Fruit fly (Drosophila melanogaster) whole organism, embryonic: ENCODE measurements around the gene Art4.

Experiments
- Atf-2 ChIP-seq: fragments of 200-800 bp; sonication (Bioruptor generic); optimal IDR thresholded peaks from 2 replicates; lab custom pipeline; 2016; ENCODE audit warnings: missing biosample characterization, missing genetic modification characterization
- BEAF-32 ChIP-seq: fragments of 200-800 bp; sonication (Bioruptor generic); optimal IDR thresholded peaks from 3 replicates; lab custom pipeline; 2017; ENCODE audit warnings: missing biosample characterization, missing genetic modification characterization, mild to moderate bottlenecking, moderate library complexity, missing genetic modification reagents
- Bdp1 ChIP-seq: fragments of 200-800 bp; sonication (Bioruptor generic); optimal IDR thresholded peaks from 3 replicates; lab custom pipeline; 2016; ENCODE audit warnings: missing biosample characterization, missing genetic modification characterization
- CG10267 ChIP-seq: fragments of 200-800 bp; sonication (Bioruptor generic); optimal IDR thresholded peaks from 2 replicates; lab custom pipeline; 2018; ENCODE audit warnings: missing biosample characterization, mild to moderate bottlenecking, missing genetic modification characterization, moderate library complexity
- CG10366 ChIP-seq: fragments of 200-800 bp; sonication (Bioruptor generic); IDR thresholded peaks from 2 replicates; pipeline ENCODE4 v1.3.6; 2022; ENCODE audit warnings: missing biosample characterization, missing genetic modification characterization
- CG10959 ChIP-seq: fragments of 200-800 bp; sonication (Bioruptor generic); IDR thresholded peaks from 2 replicates; pipeline ENCODE4 v1.3.6; 2022; ENCODE audit warnings: missing biosample characterization, missing genetic modification characterization
- CG11560 ChIP-seq: fragments of 200-800 bp; sonication (Bioruptor generic); IDR thresholded peaks from 3 replicates; pipeline ENCODE4 v1.3.6; 2022; ENCODE audit warnings: missing biosample characterization, missing genetic modification characterization
- CG11695 ChIP-seq: fragments of 200-800 bp; sonication (Bioruptor generic); IDR thresholded peaks from 3 replicates; pipeline ENCODE4 v1.3.6; 2022; ENCODE audit warnings: missing biosample characterization, missing genetic modification characterization
- CG15696 ChIP-seq: fragments of 200-800 bp; sonication (Bioruptor generic); optimal IDR thresholded peaks from 2 replicates; lab custom pipeline; 2019; ENCODE audit warnings: missing biosample characterization, mild to moderate bottlenecking, missing genetic modification characterization, moderate library complexity
- CG17328 ChIP-seq: fragments of 200-800 bp; sonication (Bioruptor generic); IDR thresholded peaks from 2 replicates; pipeline ENCODE4 v1.3.6; 2022; ENCODE audit warnings: missing biosample characterization, missing genetic modification characterization
- CG17568 ChIP-seq: fragments of 200-800 bp; sonication (Bioruptor generic); optimal IDR thresholded peaks from 2 replicates; lab custom pipeline; 2018; ENCODE audit warnings: missing biosample characterization, mild to moderate bottlenecking, missing genetic modification characterization, moderate library complexity
- CG18599 ChIP-seq: fragments of 200-800 bp; sonication (Bioruptor generic); optimal IDR thresholded peaks from 3 replicates; lab custom pipeline; 2017; ENCODE audit warnings: missing biosample characterization, missing genetic modification characterization, mild to moderate bottlenecking, moderate library complexity, missing genetic modification reagents
- CG2712 ChIP-seq: fragments of 200-800 bp; optimal IDR thresholded peaks from 3 replicates; lab custom pipeline; 2019; ENCODE audit warnings: missing biosample characterization, mild to moderate bottlenecking, missing genetic modification characterization, moderate library complexity
- CG2875 ChIP-seq: fragments of 200-800 bp; sonication (Bioruptor generic); optimal IDR thresholded peaks from 2 replicates; lab custom pipeline; 2017; ENCODE audit warnings: missing biosample characterization, mild to moderate bottlenecking, missing genetic modification characterization, missing genetic modification reagents
- CG31365 ChIP-seq: fragments of 200-800 bp; sonication (Bioruptor generic); optimal IDR thresholded peaks from 2 replicates; lab custom pipeline; 2018; ENCODE audit warnings: missing biosample characterization, mild to moderate bottlenecking, missing genetic modification characterization
- CG32772 ChIP-seq: fragments of 200-800 bp; sonication (Bioruptor generic); IDR thresholded peaks from 2 replicates; pipeline ENCODE4 v1.3.6; 2022; ENCODE audit warnings: missing biosample characterization, missing genetic modification characterization
- CG4360 ChIP-seq: fragments of 200-800 bp; sonication (Bioruptor generic); IDR thresholded peaks from 2 replicates; pipeline ENCODE4 v1.3.6; 2022; ENCODE audit warnings: missing biosample characterization, missing genetic modification characterization
- CG43689 ChIP-seq: fragments of 200-800 bp; sonication (Bioruptor generic); IDR thresholded peaks from 2 replicates; pipeline ENCODE4 v1.3.6; 2022; ENCODE audit warnings: missing biosample characterization, missing genetic modification characterization
- CG4424 ChIP-seq: fragments of 200-800 bp; sonication (Bioruptor generic); optimal IDR thresholded peaks from 3 replicates; lab custom pipeline; 2016; ENCODE audit warnings: missing biosample characterization, missing genetic modification characterization
- CG4854 ChIP-seq: fragments of 200-800 bp; sonication (Bioruptor generic); optimal IDR thresholded peaks from 2 replicates; lab custom pipeline; 2016; ENCODE audit warnings: missing biosample characterization, missing genetic modification characterization, inconsistent platforms
- CG7987 ChIP-seq: fragments of 200-800 bp; sonication (Bioruptor generic); optimal IDR thresholded peaks from 2 replicates; lab custom pipeline; 2018; ENCODE audit warnings: missing biosample characterization, mild to moderate bottlenecking, missing genetic modification characterization, moderate library complexity
- CG9817 ChIP-seq: fragments of 200-800 bp; sonication (Bioruptor generic); optimal IDR thresholded peaks from 2 replicates; lab custom pipeline; 2018; ENCODE audit warnings: missing biosample characterization, mild to moderate bottlenecking, missing genetic modification characterization, moderate library complexity
- CG9876 ChIP-seq: fragments of 200-800 bp; sonication (Bioruptor generic); optimal IDR thresholded peaks from 2 replicates; lab custom pipeline; 2016; ENCODE audit warnings: missing biosample characterization, missing genetic modification characterization
- Deaf1 ChIP-seq: fragments of 200-800 bp; optimal IDR thresholded peaks from 3 replicates; lab custom pipeline; 2019; ENCODE audit warnings: missing biosample characterization, mild to moderate bottlenecking, missing genetic modification characterization, moderate library complexity
- Dek ChIP-seq: fragments of 200-800 bp; sonication (Bioruptor generic); optimal IDR thresholded peaks from 3 replicates; lab custom pipeline; 2019; ENCODE audit warnings: missing biosample characterization, mild to moderate bottlenecking, missing genetic modification characterization, moderate library complexity
- Dp ChIP-seq: fragments of 200-800 bp; sonication (Bioruptor generic); optimal IDR thresholded peaks from 2 replicates; lab custom pipeline; 2018; ENCODE audit warnings: missing biosample characterization, mild to moderate bottlenecking, missing genetic modification characterization, moderate library complexity
- E2f1 ChIP-seq: fragments of 200-800 bp; sonication (Bioruptor generic); IDR thresholded peaks from 2 replicates; pipeline ENCODE4 v1.3.6; 2022; ENCODE audit warnings: missing biosample characterization, missing genetic modification characterization
- Fer2 ChIP-seq: fragments of 200-800 bp; sonication (Bioruptor generic); optimal IDR thresholded peaks from 2 replicates; lab custom pipeline; 2018; ENCODE audit warnings: missing biosample characterization, mild to moderate bottlenecking, missing genetic modification characterization, moderate library complexity
- Gug ChIP-seq: fragments of 200-800 bp; sonication (Bioruptor generic); IDR thresholded peaks from 4 replicates; pipeline ENCODE4 v1.3.6; 2022; ENCODE audit warnings: missing biosample characterization, missing genetic modification characterization
- HLH3B ChIP-seq: fragments of 200-800 bp; sonication (Bioruptor generic); IDR thresholded peaks from 2 replicates; pipeline ENCODE4 v1.3.6; 2022; ENCODE audit warnings: missing biosample characterization, missing genetic modification characterization
- Hr78 ChIP-seq, 2 experiments: fragments of 200-800 bp in 1 of 2; fragments of >200 bp in 1 of 2; sonication (Bioruptor generic) in 1 of 2; optimal IDR thresholded peaks; 2 replicates each; lab custom pipeline; 2017 to 2019; ENCODE audit warnings: missing biosample characterization in 2 of 2, missing genetic modification characterization in 2 of 2, mild to moderate bottlenecking in 1 of 2, moderate library complexity in 1 of 2
- Nf-YC ChIP-seq: fragments of 200-800 bp; optimal IDR thresholded peaks from 3 replicates; lab custom pipeline; 2019; ENCODE audit warnings: missing biosample characterization, mild to moderate bottlenecking, missing genetic modification characterization, moderate library complexity
- Oaz ChIP-seq: fragments of 200-800 bp; sonication (Bioruptor generic); IDR thresholded peaks from 2 replicates; pipeline ENCODE4 v1.3.6; 2022; ENCODE audit warnings: missing biosample characterization, missing genetic modification characterization
- Scr ChIP-seq: fragments of 200-800 bp; sonication (Bioruptor generic); IDR thresholded peaks from 2 replicates; pipeline ENCODE4 v1.3.6; 2022; ENCODE audit warnings: missing biosample characterization, missing genetic modification characterization; ENCODE audit not compliant: partially characterized antibody
- bbx ChIP-seq: fragments of 200-800 bp; sonication (Bioruptor generic); IDR thresholded peaks from 2 replicates; pipeline ENCODE4 v1.3.6; 2022; ENCODE audit warnings: missing biosample characterization, missing genetic modification characterization; ENCODE audit not compliant: partially characterized antibody
- cato ChIP-seq: fragments of 200-800 bp; sonication (Bioruptor generic); optimal IDR thresholded peaks from 2 replicates; lab custom pipeline; 2016; ENCODE audit warnings: missing biosample characterization, missing genetic modification characterization, borderline replicate concordance
- disco-r ChIP-seq: fragments of 200-800 bp; sonication (Bioruptor generic); optimal IDR thresholded peaks from 2 replicates; lab custom pipeline; 2016; ENCODE audit warnings: missing biosample characterization, missing genetic modification characterization
- dmrt11E ChIP-seq: fragments of 200-800 bp; sonication (Bioruptor generic); optimal IDR thresholded peaks from 3 replicates; lab custom pipeline; 2018; ENCODE audit warnings: missing biosample characterization, mild to moderate bottlenecking, missing genetic modification characterization, moderate library complexity
- exex ChIP-seq: fragments of 200-800 bp; sonication (Bioruptor generic); optimal IDR thresholded peaks from 4 replicates; lab custom pipeline; 2018; ENCODE audit warnings: missing biosample characterization, mild to moderate bottlenecking, missing genetic modification characterization, moderate library complexity
- ftz-f1 ChIP-seq: fragments of 200-800 bp; sonication (Bioruptor generic); optimal IDR thresholded peaks from 2 replicates; lab custom pipeline; 2016; ENCODE audit warnings: missing biosample characterization, missing genetic modification characterization
- gsb ChIP-seq: fragments of 200-800 bp; sonication (Bioruptor generic); IDR thresholded peaks from 2 replicates; pipeline ENCODE4 v1.3.6; 2022; ENCODE audit warnings: missing biosample characterization, missing genetic modification characterization
- lov ChIP-seq, 2 experiments: fragments of 200-800 bp in 1 of 2; fragments of >200 bp in 1 of 2; sonication (Bioruptor generic) in 1 of 2; IDR thresholded peaks in 1 of 2; optimal IDR thresholded peaks in 1 of 2; 2 replicates in 1 of 2; 3 replicates in 1 of 2; pipeline versions ENCODE4 v1.3.6 to Lab custom; 2017 to 2022; ENCODE audit warnings: missing biosample characterization in 1 of 2, missing genetic modification characterization in 1 of 2
- scrt ChIP-seq: fragments of 200-800 bp; sonication (Bioruptor generic); optimal IDR thresholded peaks from 2 replicates; lab custom pipeline; 2018; ENCODE audit warnings: missing biosample characterization, mild to moderate bottlenecking, missing genetic modification characterization, moderate library complexity
- so ChIP-seq: fragments of 200-800 bp; sonication (Bioruptor generic); IDR thresholded peaks from 3 replicates; pipeline ENCODE4 v1.3.6; 2022; ENCODE audit warnings: missing biosample characterization, missing genetic modification characterization
- ssp ChIP-seq: fragments of 200-800 bp; sonication (Bioruptor generic); IDR thresholded peaks from 2 replicates; pipeline ENCODE4 v1.3.6; 2022; ENCODE audit warnings: missing biosample characterization, missing genetic modification characterization
- stwl ChIP-seq: fragments of 200-800 bp; sonication (Bioruptor generic); optimal IDR thresholded peaks from 3 replicates; lab custom pipeline; 2018; ENCODE audit warnings: missing biosample characterization, mild to moderate bottlenecking, missing genetic modification characterization, moderate library complexity
- trem ChIP-seq: fragments of 200-800 bp; optimal IDR thresholded peaks from 3 replicates; lab custom pipeline; 2019; ENCODE audit warnings: missing biosample characterization, mild to moderate bottlenecking, missing genetic modification characterization, moderate library complexity
- trh ChIP-seq: fragments of 200-800 bp; sonication (Bioruptor generic); optimal IDR thresholded peaks from 2 replicates; lab custom pipeline; 2016; ENCODE audit warnings: missing biosample characterization, missing genetic modification characterization
- tx ChIP-seq: fragments of 200-800 bp; sonication (Bioruptor generic); optimal IDR thresholded peaks from 2 replicates; lab custom pipeline; 2016; ENCODE audit warnings: missing biosample characterization, missing genetic modification characterization

The Art4 gene

dm6 chr3R:10024032-10024712 lies 38.3 kb upstream of the Art4 start (continued):
- TF ChIP-seq disco-r (GFP tag; lab: Kevin White, UChicago) (no peak), CG4854 (GFP tag; lab: Kevin White, UChicago) (peak; percentile 13), CG18599 (GFP tag; lab: Kevin White, UChicago) (peak; percentile 87), E2f1 (GFP tag; lab: Robert Waterston, UW) (no peak), Nf-YC (tag; lab: Kevin White, UChicago) (no peak), Dek (tag; lab: Kevin White, UChicago) (peak; percentile 40), CG17328 (peak; percentile 29; the same call in 1 of the 2 replicates), Dp (GFP tag; lab: Kevin White, UChicago) (no peak), CG15696 (tag; lab: Kevin White, UChicago) (no peak), Scr (GFP tag; lab: Robert Waterston, UW) (no peak), HLH3B (GFP tag; lab: Robert Waterston, UW) (peak; percentile 43), Deaf1 (tag; lab: Kevin White, UChicago) (no peak), Atf-2 (no peak), trem (tag; lab: Kevin White, UChicago) (no peak), cato (GFP tag; lab: Kevin White, UChicago) (no peak), CG11560 (no peak), Fer2 (no peak), BEAF-32 (GFP tag; lab: Kevin White, UChicago) (no peak), CG10366 (0 out of 2 replicates have a peak, but pooled peaks have one; percentile 10), scrt (GFP tag; lab: Kevin White, UChicago) (peak; percentile 54), CG17568 (GFP tag; lab: Kevin White, UChicago) (no peak), dmrt11E (no peak), so (peak; percentile 29; the same call in 1 of the 3 replicates), CG32772 (peak; percentile 32; the same call in 1 of the 2 replicates), CG9817 (tag; lab: Kevin White, UChicago) (peak; percentile 21), ftz-f1 (GFP tag; lab: Kevin White, UChicago) (no peak), exex (peak; percentile 3), ssp (GFP tag; lab: Robert Waterston, UW) (no peak), CG31365 (tag; lab: Kevin White, UChicago) (no peak), CG10267 (tag; lab: Kevin White, UChicago) (no peak), CG11695 (GFP tag; lab: Robert Waterston, UW) (peak; percentile 41; the same call in 1 of the 3 replicates), Bdp1 (GFP tag; lab: Kevin White, UChicago) (no peak), CG2875 (GFP tag; lab: Kevin White, UChicago) (no peak), Oaz (GFP tag; lab: Robert Waterston, UW) (no peak), CG43689 (GFP tag; lab: Robert Waterston, UW) (no peak), CG10959 (GFP tag; lab: Robert Waterston, UW) (no peak; the same call in 1 of the 2 replicates), stwl (tag; lab: Kevin White, UChicago) (no peak), bbx (no peak), CG7987 (GFP tag; lab: Kevin White, UChicago) (no peak), tx (GFP tag; lab: Kevin White, UChicago) (no peak), CG9876 (GFP tag; lab: Kevin White, UChicago) (no peak), Hr78 (GFP tag; optimal IDR thresholded peaks at IDR 0.05; lab: Kevin White, UChicago) (no peak), CG2712 (tag; lab: Kevin White, UChicago) (no peak), gsb (GFP tag; lab: Robert Waterston, UW) (no peak), trh (GFP tag; lab: Kevin White, UChicago) (no peak), lov (optimal IDR thresholded peaks at IDR 0.05; lab: Kevin White, UChicago) (no peak), lov (GFP tag; IDR thresholded peaks at IDR 0.05; lab: Robert Waterston, UW) (no peak), CG4360 (GFP tag; lab: Robert Waterston, UW) (no peak), CG4424 (GFP tag; lab: Kevin White, UChicago) (no peak), Gug (GFP tag; lab: Robert Waterston, UW) (0 out of 4 replicates have a peak, but pooled peaks have one; percentile 20)
